Fruit fly (Drosophila melanogaster) whole organism, embryonic: ENCODE data around the gene CG44270.
A peak's percentile ranks its signal among the peaks of the same experiment; 100 is the strongest.

Source experiments
- Aef1 ChIP-seq: fragments of 200-800 bp; sonication (Bioruptor generic); IDR thresholded peaks from 3 replicates; pipeline ENCODE4 v1.3.6; 2022; ENCODE audit warnings: missing biosample characterization, missing genetic modification characterization
- Bgb ChIP-seq: fragments of 200-800 bp; sonication (Bioruptor generic); IDR thresholded peaks from 2 replicates; pipeline ENCODE4 v1.3.6; 2022; ENCODE audit warnings: missing biosample characterization, missing genetic modification characterization; ENCODE audit not compliant: partially characterized antibody
- CG10366 ChIP-seq: fragments of 200-800 bp; sonication (Bioruptor generic); IDR thresholded peaks from 2 replicates; pipeline ENCODE4 v1.3.6; 2022; ENCODE audit warnings: missing biosample characterization, missing genetic modification characterization
- CG11504 ChIP-seq: fragments of 200-800 bp; sonication (Bioruptor generic); optimal IDR thresholded peaks from 3 replicates; lab custom pipeline; 2019; ENCODE audit warnings: missing biosample characterization, mild to moderate bottlenecking, missing genetic modification characterization, moderate library complexity
- CG12744 ChIP-seq: fragments of 200-800 bp; sonication (Bioruptor generic); optimal IDR thresholded peaks from 2 replicates; lab custom pipeline; 2016; ENCODE audit warnings: missing biosample characterization, missing genetic modification characterization
- CG13287 ChIP-seq: fragments of 200-800 bp; sonication (Bioruptor generic); IDR thresholded peaks from 2 replicates; pipeline ENCODE4 v1.3.6; 2022; ENCODE audit warnings: missing biosample characterization, missing genetic modification characterization; ENCODE audit not compliant: partially characterized antibody
- CG13775 ChIP-seq: fragments of 200-800 bp; sonication (Bioruptor generic); optimal IDR thresholded peaks from 3 replicates; lab custom pipeline; 2017; ENCODE audit warnings: missing biosample characterization, mild to moderate bottlenecking, missing genetic modification characterization
- CG15514 ChIP-seq: fragments of 200-800 bp; sonication (Bioruptor generic); optimal IDR thresholded peaks from 3 replicates; lab custom pipeline; 2017; ENCODE audit warnings: missing biosample characterization, missing genetic modification characterization, mild to moderate bottlenecking, moderate library complexity, missing genetic modification reagents
- CG1603 ChIP-seq: fragments of 200-800 bp; sonication (Bioruptor generic); optimal IDR thresholded peaks from 2 replicates; lab custom pipeline; 2019; ENCODE audit warnings: missing biosample characterization, mild to moderate bottlenecking, missing genetic modification characterization, moderate library complexity
- CG17385 ChIP-seq: fragments of 200-800 bp; sonication (Bioruptor generic); optimal IDR thresholded peaks from 3 replicates; lab custom pipeline; 2018; ENCODE audit warnings: missing biosample characterization, mild to moderate bottlenecking, missing genetic modification characterization
- CG17568 ChIP-seq: fragments of 200-800 bp; sonication (Bioruptor generic); optimal IDR thresholded peaks from 2 replicates; lab custom pipeline; 2018; ENCODE audit warnings: missing biosample characterization, mild to moderate bottlenecking, missing genetic modification characterization, moderate library complexity
- CG18619 ChIP-seq: fragments of 200-800 bp; sonication (Bioruptor generic); optimal IDR thresholded peaks from 3 replicates; lab custom pipeline; 2017; ENCODE audit warnings: missing biosample characterization, mild to moderate bottlenecking, missing genetic modification characterization
- CG30403 ChIP-seq: fragments of 200-800 bp; sonication (Bioruptor generic); optimal IDR thresholded peaks from 3 replicates; lab custom pipeline; 2016; ENCODE audit warnings: missing biosample characterization, missing genetic modification characterization
- CG31224 ChIP-seq: fragments of 200-800 bp; sonication (Bioruptor generic); IDR thresholded peaks from 2 replicates; pipeline ENCODE4 v1.3.6; 2022; ENCODE audit warnings: missing biosample characterization, missing genetic modification characterization
- CG31441 ChIP-seq: fragments of 200-800 bp; sonication (Bioruptor generic); IDR thresholded peaks from 2 replicates; pipeline ENCODE4 v1.3.6; 2022; ENCODE audit warnings: missing biosample characterization, missing genetic modification characterization
- CG43689 ChIP-seq: fragments of 200-800 bp; sonication (Bioruptor generic); IDR thresholded peaks from 2 replicates; pipeline ENCODE4 v1.3.6; 2022; ENCODE audit warnings: missing biosample characterization, missing genetic modification characterization
- CG4854 ChIP-seq: fragments of 200-800 bp; sonication (Bioruptor generic); optimal IDR thresholded peaks from 2 replicates; lab custom pipeline; 2016; ENCODE audit warnings: missing biosample characterization, missing genetic modification characterization, inconsistent platforms
- CG6683 ChIP-seq: fragments of 200-800 bp; sonication (Bioruptor generic); optimal IDR thresholded peaks from 2 replicates; lab custom pipeline; 2017; ENCODE audit warnings: missing biosample characterization, mild to moderate bottlenecking, missing genetic modification characterization, missing genetic modification reagents
- CG7556 ChIP-seq: fragments of 200-800 bp; sonication (Bioruptor generic); optimal IDR thresholded peaks from 2 replicates; lab custom pipeline; 2017; ENCODE audit warnings: missing biosample characterization, mild to moderate bottlenecking, missing genetic modification characterization
- CG7839 ChIP-seq: fragments of 200-800 bp; sonication (Bioruptor generic); optimal IDR thresholded peaks from 3 replicates; lab custom pipeline; 2018; ENCODE audit warnings: missing biosample characterization, mild to moderate bottlenecking, missing genetic modification characterization, moderate library complexity
- CG8924 ChIP-seq: fragments of 200-800 bp; optimal IDR thresholded peaks from 3 replicates; lab custom pipeline; 2019; ENCODE audit warnings: missing biosample characterization, mild to moderate bottlenecking, missing genetic modification characterization, moderate library complexity
- CoRest ChIP-seq: fragments of 200-800 bp; sonication (Bioruptor generic); optimal IDR thresholded peaks from 3 replicates; lab custom pipeline; 2018; ENCODE audit warnings: missing biosample characterization, mild to moderate bottlenecking, missing genetic modification characterization, moderate library complexity
- Deaf1 ChIP-seq: fragments of 200-800 bp; optimal IDR thresholded peaks from 3 replicates; lab custom pipeline; 2019; ENCODE audit warnings: missing biosample characterization, mild to moderate bottlenecking, missing genetic modification characterization, moderate library complexity
- Doc2 ChIP-seq: fragments of 200-800 bp; sonication (Bioruptor generic); IDR thresholded peaks from 2 replicates; pipeline ENCODE4 v1.3.6; 2022; ENCODE audit warnings: missing biosample characterization, missing genetic modification characterization
- Ets97D ChIP-seq: fragments of 200-800 bp; sonication (Bioruptor generic); optimal IDR thresholded peaks from 3 replicates; lab custom pipeline; 2016; ENCODE audit warnings: missing biosample characterization, missing genetic modification characterization
- Gug ChIP-seq: fragments of 200-800 bp; sonication (Bioruptor generic); IDR thresholded peaks from 4 replicates; pipeline ENCODE4 v1.3.6; 2022; ENCODE audit warnings: missing biosample characterization, missing genetic modification characterization
- HmgD ChIP-seq: fragments of 200-800 bp; sonication (Bioruptor generic); optimal IDR thresholded peaks from 3 replicates; lab custom pipeline; 2016; ENCODE audit warnings: missing biosample characterization, missing genetic modification characterization
- Mrtf ChIP-seq: fragments of 200-800 bp; sonication (Bioruptor generic); IDR thresholded peaks from 3 replicates; pipeline ENCODE4 v1.3.6; 2022; ENCODE audit warnings: missing biosample characterization, missing genetic modification characterization
- NC2α ChIP-seq: fragments of 200-800 bp; sonication (Bioruptor generic); optimal IDR thresholded peaks from 2 replicates; lab custom pipeline; 2016; ENCODE audit warnings: missing biosample characterization, missing genetic modification characterization
- Scr ChIP-seq: fragments of 200-800 bp; sonication (Bioruptor generic); IDR thresholded peaks from 2 replicates; pipeline ENCODE4 v1.3.6; 2022; ENCODE audit warnings: missing biosample characterization, missing genetic modification characterization; ENCODE audit not compliant: partially characterized antibody
- Side ChIP-seq: fragments of 200-800 bp; sonication (Bioruptor generic); optimal IDR thresholded peaks from 2 replicates; lab custom pipeline; 2016; ENCODE audit warnings: missing biosample characterization, missing genetic modification characterization
- Trl ChIP-seq, 3 experiments: fragments of >200 bp in 2 of 3; fragments of 200-800 bp in 1 of 3; sonication (Bioruptor generic) in 1 of 3; optimal IDR thresholded peaks; 2 replicates in 1 of 3; 3 replicates in 2 of 3; lab custom pipeline; 2016 to 2017; ENCODE audit warnings: missing biosample characterization in 1 of 3, missing genetic modification characterization in 1 of 3
- Vsx1 ChIP-seq: fragments of 200-800 bp; sonication (Bioruptor generic); optimal IDR thresholded peaks from 2 replicates; lab custom pipeline; 2017; ENCODE audit warnings: missing biosample characterization, mild to moderate bottlenecking, missing genetic modification characterization, missing genetic modification reagents
- bab2 ChIP-seq: fragments of 200-800 bp; sonication (Bioruptor generic); optimal IDR thresholded peaks from 2 replicates; lab custom pipeline; 2016; ENCODE audit warnings: missing biosample characterization, missing genetic modification characterization
- danr ChIP-seq: fragments of 200-800 bp; sonication (Bioruptor generic); IDR thresholded peaks from 2 replicates; pipeline ENCODE4 v1.3.6; 2022; ENCODE audit warnings: missing biosample characterization, missing genetic modification characterization
- dati ChIP-seq: fragments of 200-800 bp; sonication (Bioruptor generic); IDR thresholded peaks from 2 replicates; pipeline ENCODE4 v1.3.6; 2022; ENCODE audit warnings: missing biosample characterization, missing genetic modification characterization
- en ChIP-seq: fragments of 200-800 bp; sonication (Bioruptor generic); optimal IDR thresholded peaks from 2 replicates; lab custom pipeline; 2016; ENCODE audit warnings: missing biosample characterization, missing genetic modification characterization
- fd64A ChIP-seq: fragments of 200-800 bp; sonication (Bioruptor generic); optimal IDR thresholded peaks from 3 replicates; lab custom pipeline; 2018; ENCODE audit warnings: missing biosample characterization, mild to moderate bottlenecking, missing genetic modification characterization
- her ChIP-seq: fragments of 200-800 bp; sonication (Bioruptor generic); optimal IDR thresholded peaks from 2 replicates; lab custom pipeline; 2016; ENCODE audit warnings: missing biosample characterization, missing genetic modification characterization
- ind ChIP-seq: fragments of 200-800 bp; sonication (Bioruptor generic); optimal IDR thresholded peaks from 3 replicates; lab custom pipeline; 2016; ENCODE audit warnings: missing biosample characterization, missing genetic modification characterization
- lmd ChIP-seq: fragments of 200-800 bp; sonication (Bioruptor generic); IDR thresholded peaks from 2 replicates; pipeline ENCODE4 v1.3.6; 2022; ENCODE audit warnings: missing biosample characterization, missing genetic modification characterization
- mld ChIP-seq: fragments of 200-800 bp; sonication (Bioruptor generic); IDR thresholded peaks from 3 replicates; pipeline ENCODE4 v1.3.6; 2022; ENCODE audit warnings: missing biosample characterization, missing genetic modification characterization; ENCODE audit not compliant: partially characterized antibody
- row ChIP-seq: fragments of 200-800 bp; sonication (Bioruptor generic); IDR thresholded peaks from 3 replicates; pipeline ENCODE4 v1.3.6; 2022; ENCODE audit warnings: missing biosample characterization, missing genetic modification characterization
- sens ChIP-seq: fragments of 200-800 bp; sonication (Bioruptor generic); peaks from one replicate; lab custom pipeline; 2016; ENCODE audit warnings: missing biosample characterization, missing genetic modification characterization
- sim ChIP-seq: fragments of 200-800 bp; sonication (Bioruptor generic); IDR thresholded peaks from 2 replicates; pipeline ENCODE4 v1.3.6; 2022; ENCODE audit warnings: missing biosample characterization, missing genetic modification characterization
- tap ChIP-seq: fragments of 200-800 bp; optimal IDR thresholded peaks from 3 replicates; lab custom pipeline; 2019; ENCODE audit warnings: missing biosample characterization, mild to moderate bottlenecking, missing genetic modification characterization, moderate library complexity
- tgo ChIP-seq: fragments of 200-800 bp; sonication (Bioruptor generic); IDR thresholded peaks from 3 replicates; pipeline ENCODE4 v1.3.6; 2022; ENCODE audit warnings: missing biosample characterization, missing genetic modification characterization
- usp ChIP-seq: fragments of >200 bp; optimal IDR thresholded peaks from 2 replicates; lab custom pipeline; 2017; ENCODE audit warnings: missing biosample characterization, missing genetic modification characterization
- z ChIP-seq: fragments of 200-800 bp; sonication (Bioruptor generic); IDR thresholded peaks from 3 replicates; pipeline ENCODE4 v1.3.6; 2022; ENCODE audit warnings: missing biosample characterization, missing genetic modification characterization

The CG44270 gene

DNA sequence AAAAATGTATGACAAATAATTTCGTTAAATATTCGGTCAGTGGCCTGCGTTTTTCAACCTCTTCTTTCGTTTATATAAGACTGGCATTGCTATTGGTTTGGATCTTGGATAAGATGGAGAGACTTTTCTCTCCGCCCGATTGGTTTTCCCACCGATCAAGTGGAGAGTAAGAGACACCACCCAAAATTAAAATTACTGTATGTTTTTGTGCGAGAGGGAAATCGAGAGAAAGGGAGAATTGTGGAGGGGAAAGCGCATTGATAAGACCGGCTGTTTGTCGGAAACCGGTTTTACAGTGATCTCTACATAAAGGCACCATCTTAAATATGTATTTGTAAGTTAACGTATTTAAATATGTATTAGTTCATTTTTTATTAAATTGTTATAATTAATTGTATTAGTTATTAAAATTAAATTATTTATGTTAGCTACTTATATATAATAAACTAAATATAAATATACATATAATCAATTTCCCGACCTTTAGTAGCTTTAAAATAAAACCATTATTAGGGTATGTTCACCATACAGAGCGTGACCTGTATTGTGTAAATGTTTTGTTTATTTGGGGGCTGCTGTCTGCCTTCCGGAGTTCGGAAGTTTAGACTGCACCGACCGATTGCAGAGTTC, 36.3 kb upstream of the CG44270 start, which contains the start of gene CG34007 (continued):
- no peak for TF ChIP-seq Ets97D (GFP tag; lab: Kevin White, UChicago)
- TF ChIP-seq danr (GFP tag; lab: Robert Waterston, UW): no peak; the same call in 1 of the 2 replicates
- TF ChIP-seq Doc2: no peak
- peak; percentile 95 for TF ChIP-seq CG8924 (tag; lab: Kevin White, UChicago)
- TF ChIP-seq fd64A (GFP tag; lab: Kevin White, UChicago): peak; percentile 35
- no peak; the same call in 1 of the 2 replicates for TF ChIP-seq CG10366 (GFP tag; lab: Robert Waterston, UW)
- TF ChIP-seq Trl (optimal IDR thresholded peaks at IDR 0.05; lab: Kevin White, UChicago): peak; percentile 22 to 76
- TF ChIP-seq Trl (GFP tag; optimal IDR thresholded peaks at IDR 0.05; lab: Kevin White, UChicago): no peak
- TF ChIP-seq sim (GFP tag; lab: Robert Waterston, UW): peak; percentile 63; the same call in 1 of the 2 replicates
- TF ChIP-seq CG18619 (GFP tag; lab: Kevin White, UChicago): peak; percentile 66
- no peak for TF ChIP-seq dati
- peak; percentile 39; the same call in 2 of the 4 replicates for TF ChIP-seq Gug
- no peak for TF ChIP-seq CG31224 (GFP tag; lab: Robert Waterston, UW)
- TF ChIP-seq CG13287 (GFP tag; lab: Robert Waterston, UW): no peak
- peak; percentile 94; the same call in 1 of the 2 replicates for TF ChIP-seq CG31441
- TF ChIP-seq sens (GFP tag; lab: Kevin White, UChicago): no peak
- TF ChIP-seq CG7556 (GFP tag; lab: Kevin White, UChicago): peak; percentile 90
- peak; percentile 75 for TF ChIP-seq CG13775 (GFP tag; lab: Kevin White, UChicago)
- TF ChIP-seq CG17385 (GFP tag; lab: Kevin White, UChicago): peak; percentile 71
- peak; percentile 77 for TF ChIP-seq tap (tag; lab: Kevin White, UChicago)

DNA sequence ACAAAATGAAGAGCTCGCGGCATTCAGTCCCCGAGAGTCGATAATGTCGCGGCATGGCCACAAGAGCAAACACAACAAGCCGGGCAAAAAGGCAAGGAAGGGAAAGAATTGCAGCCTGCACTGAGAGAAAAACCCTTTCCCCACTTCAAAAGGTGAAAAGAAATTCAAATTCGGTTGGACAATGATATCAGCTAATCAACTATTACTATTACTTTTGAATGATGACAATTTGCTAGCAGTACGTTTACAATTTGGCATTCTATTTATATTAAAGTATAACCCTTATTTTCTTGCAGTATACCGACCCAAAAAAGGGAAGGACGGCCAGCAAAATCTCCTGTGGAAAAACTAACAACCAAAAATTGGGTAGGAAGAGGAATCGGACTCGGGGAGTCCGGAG, 3.8 kb upstream of the CG44270 start:
- no peak for TF ChIP-seq CG12744 (GFP tag; lab: Kevin White, UChicago)
- peak; percentile 41 for TF ChIP-seq CG6683 (GFP tag; lab: Kevin White, UChicago)
- peak; percentile 57 for TF ChIP-seq tgo (GFP tag; lab: Robert Waterston, UW)
- TF ChIP-seq Vsx1 (GFP tag; lab: Kevin White, UChicago): no peak
- TF ChIP-seq bab2 (GFP tag; lab: Kevin White, UChicago): peak; percentile 37
- no peak for TF ChIP-seq her (GFP tag; lab: Kevin White, UChicago)
- no peak for TF ChIP-seq CG17568 (GFP tag; lab: Kevin White, UChicago)
- peak; percentile 44 for TF ChIP-seq ind
- no peak for TF ChIP-seq mld (GFP tag; lab: Robert Waterston, UW)
- no peak for TF ChIP-seq z (GFP tag; lab: Robert Waterston, UW)
- TF ChIP-seq Aef1 (GFP tag; lab: Robert Waterston, UW): no peak
- TF ChIP-seq HmgD (GFP tag; lab: Kevin White, UChicago): no peak
- TF ChIP-seq usp (GFP tag; lab: Kevin White, UChicago): no peak
- TF ChIP-seq CG43689 (GFP tag; lab: Robert Waterston, UW): no peak
- TF ChIP-seq Deaf1 (tag; lab: Kevin White, UChicago): peak; percentile 31
- 0 out of 3 replicates have a peak, but pooled peaks have one; percentile 6 for TF ChIP-seq Mrtf
- no peak for TF ChIP-seq Side (GFP tag; lab: Kevin White, UChicago)
- TF ChIP-seq Bgb (GFP tag; lab: Robert Waterston, UW): no peak
- TF ChIP-seq CG7839 (tag; lab: Kevin White, UChicago): peak; percentile 69
- TF ChIP-seq lmd (GFP tag; lab: Robert Waterston, UW): no peak
- TF ChIP-seq row: peak; percentile 81
- TF ChIP-seq CG11504 (tag; lab: Kevin White, UChicago): peak; percentile 74
- TF ChIP-seq CoRest (tag; lab: Kevin White, UChicago): peak; percentile 71
- TF ChIP-seq NC2α (GFP tag; lab: Kevin White, UChicago): no peak
- TF ChIP-seq CG4854 (GFP tag; lab: Kevin White, UChicago): no peak
- TF ChIP-seq en (GFP tag; lab: Kevin White, UChicago): no peak
- TF ChIP-seq danr (GFP tag; lab: Robert Waterston, UW): no peak
- no peak for TF ChIP-seq Scr (GFP tag; lab: Robert Waterston, UW)
- TF ChIP-seq dati: no peak
- TF ChIP-seq CG1603: peak; percentile 77
- TF ChIP-seq CG15514: peak; percentile 26
- peak; percentile 65 for TF ChIP-seq CG30403 (GFP tag; lab: Kevin White, UChicago)
